Worm (Caenorhabditis elegans) whole organism, L1 larva: ENCODE results near the gene F12A10.9.

Experiments
- C16A3.4 ChIP-seq: fragments of 150-350 bp; optimal IDR thresholded peaks from 2 replicates; lab custom pipeline; 2014; ENCODE audit warnings: missing biosample characterization, missing genetic modification characterization
- C34B4.2 ChIP-seq: sonication (generic microtip); optimal IDR thresholded peaks from 2 replicates; lab custom pipeline; 2017; ENCODE audit warnings: mild to moderate bottlenecking, missing genetic modification characterization, missing compliant biosample characterization
- F16B12.6 ChIP-seq: fragments of 150-350 bp; optimal IDR thresholded peaks from 2 replicates; lab custom pipeline; 2014; ENCODE audit warnings: missing biosample characterization, missing genetic modification characterization
- Y116A8C.19 ChIP-seq: sonication (generic microtip); optimal IDR thresholded peaks from 2 replicates; lab custom pipeline; 2016; ENCODE audit warnings: missing compliant biosample characterization, missing genetic modification characterization, borderline replicate concordance
- aha-1 ChIP-seq: fragments of 150-350 bp; optimal IDR thresholded peaks from 2 replicates; lab custom pipeline; 2014; ENCODE audit warnings: missing biosample characterization, missing genetic modification characterization
- blmp-1 ChIP-seq: fragments of 150-350 bp; optimal IDR thresholded peaks from 2 replicates; lab custom pipeline; 2014; ENCODE audit warnings: missing biosample characterization, missing genetic modification characterization
- ceh-63 ChIP-seq: fragments of 200-800 bp; sonication (Bioruptor generic); optimal IDR thresholded peaks from 2 replicates; lab custom pipeline; 2018; ENCODE audit warnings: mild to moderate bottlenecking, missing genetic modification characterization, missing compliant biosample characterization
- ceh-82 ChIP-seq, 3 experiments: fragments of 150-350 bp in 1 of 3; sonication (generic microtip) in 2 of 3; optimal IDR thresholded peaks; 2 replicates each; lab custom pipeline; 2014 to 2017; ENCODE audit warnings: missing biosample characterization in 3 of 3, missing genetic modification characterization in 3 of 3
- dpl-1 ChIP-seq, 3 experiments: fragments of 150-350 bp in 2 of 3; sonication (generic microtip) in 1 of 3; optimal IDR thresholded peaks; 2 replicates each; lab custom pipeline; 2014 to 2017; ENCODE audit warnings: missing biosample characterization in 3 of 3, missing genetic modification characterization in 3 of 3, missing genetic modification reagents in 3 of 3
- efl-1 ChIP-seq, 4 experiments: fragments of 150-350 bp; optimal IDR thresholded peaks in 3 of 4; peaks in 1 of 4; 1 replicate in 1 of 4; 2 replicates in 3 of 4; lab custom pipeline; 2014; ENCODE audit warnings: missing biosample characterization in 2 of 4, missing genetic modification characterization in 2 of 4, missing genetic modification reagents in 2 of 4
- elt-2 ChIP-seq: sonication (generic microtip); optimal IDR thresholded peaks from 2 replicates; lab custom pipeline; 2016; ENCODE audit warnings: missing genetic modification characterization, mild to moderate bottlenecking, inconsistent platforms, missing compliant biosample characterization, missing genetic modification reagents
- fkh-4 ChIP-seq: sonication (generic microtip); optimal IDR thresholded peaks from 2 replicates; lab custom pipeline; 2016; ENCODE audit warnings: missing compliant biosample characterization, missing genetic modification characterization, borderline replicate concordance
- fos-1 ChIP-seq: fragments of 150-350 bp; optimal IDR thresholded peaks from 2 replicates; lab custom pipeline; 2014; ENCODE audit warnings: missing biosample characterization, missing genetic modification characterization
- grh-1 ChIP-seq: fragments of 200-800 bp; sonication (Bioruptor generic); IDR thresholded peaks from 2 replicates; pipeline ENCODE4 v1.3.6; 2022; ENCODE audit warnings: missing genetic modification reagents, missing genetic modification characterization, missing compliant biosample characterization
- hpl-2 ChIP-seq: fragments of 150-350 bp; optimal IDR thresholded peaks from 2 replicates; lab custom pipeline; 2014; ENCODE audit warnings: missing biosample characterization, missing genetic modification reagents, missing genetic modification characterization
- lin-13 ChIP-seq: fragments of 150-350 bp; optimal IDR thresholded peaks from 2 replicates; lab custom pipeline; 2014; ENCODE audit warnings: missing biosample characterization, missing genetic modification reagents, missing genetic modification characterization
- lin-14 ChIP-seq: fragments of 200-800 bp; sonication (Bioruptor generic); optimal IDR thresholded peaks from 2 replicates; lab custom pipeline; 2018; ENCODE audit warnings: mild to moderate bottlenecking, missing genetic modification characterization, moderate library complexity, missing compliant biosample characterization
- lin-15B ChIP-seq: fragments of 150-350 bp; sonication (generic microtip); optimal IDR thresholded peaks from 3 replicates; lab custom pipeline; 2014; ENCODE audit warnings: missing biosample characterization, missing genetic modification characterization
- lin-35 ChIP-seq, 2 experiments: fragments of 150-350 bp; optimal IDR thresholded peaks; 2 replicates each; lab custom pipeline; 2014; ENCODE audit warnings: missing biosample characterization in 2 of 2, missing genetic modification characterization in 2 of 2, missing genetic modification reagents in 2 of 2
- lir-3 ChIP-seq: sonication (generic microtip); optimal IDR thresholded peaks from 2 replicates; lab custom pipeline; 2016; ENCODE audit warnings: mild to moderate bottlenecking, missing genetic modification characterization, moderate library complexity, missing compliant biosample characterization; ENCODE audit not compliant: poor library complexity
- lsy-2 ChIP-seq, 2 experiments: fragments of 150-350 bp; optimal IDR thresholded peaks; 2 replicates each; lab custom pipeline; 2014; ENCODE audit warnings: missing biosample characterization in 2 of 2, missing genetic modification characterization in 2 of 2
- mdl-1 ChIP-seq, 2 experiments: fragments of 150-350 bp; optimal IDR thresholded peaks; 2 replicates each; lab custom pipeline; 2014 to 2017; ENCODE audit warnings: missing biosample characterization in 2 of 2, missing genetic modification characterization in 2 of 2, inconsistent platforms in 1 of 2
- mep-1 ChIP-seq: fragments of 150-350 bp; optimal IDR thresholded peaks from 2 replicates; lab custom pipeline; 2014; ENCODE audit warnings: missing biosample characterization, missing genetic modification characterization
- nhr-11 ChIP-seq: fragments of 150-350 bp; optimal IDR thresholded peaks from 2 replicates; lab custom pipeline; 2014; ENCODE audit warnings: missing biosample characterization, missing genetic modification characterization
- nhr-12 ChIP-seq: sonication (generic microtip); optimal IDR thresholded peaks from 2 replicates; lab custom pipeline; 2017; ENCODE audit warnings: missing biosample characterization, missing genetic modification characterization
- nhr-19 ChIP-seq: fragments of 200-800 bp; sonication (Bioruptor generic); conservative IDR thresholded peaks from 2 replicates; pipeline ENCODE4 v1.3.6; 2022; ENCODE audit warnings: missing genetic modification characterization, missing compliant biosample characterization
- nhr-28 ChIP-seq: fragments of 150-350 bp; optimal IDR thresholded peaks from 2 replicates; lab custom pipeline; 2014; ENCODE audit warnings: missing biosample characterization, missing genetic modification characterization
- nhr-47 ChIP-seq: sonication (generic microtip); optimal IDR thresholded peaks from 2 replicates; lab custom pipeline; 2016; ENCODE audit warnings: mild to moderate bottlenecking, missing genetic modification characterization, moderate library complexity, missing compliant biosample characterization
- nhr-77 ChIP-seq: fragments of 150-350 bp; optimal IDR thresholded peaks from 2 replicates; lab custom pipeline; 2014; ENCODE audit warnings: missing biosample characterization, missing genetic modification characterization
- nhr-85 ChIP-seq: sonication (generic microtip); peaks from one replicate; lab custom pipeline; 2016; ENCODE audit warnings: missing genetic modification characterization, inconsistent platforms, missing compliant biosample characterization
- pax-3 ChIP-seq: fragments of 200-800 bp; sonication (Bioruptor generic); optimal IDR thresholded peaks from 2 replicates; lab custom pipeline; 2018; ENCODE audit warnings: mild to moderate bottlenecking, missing genetic modification characterization, moderate library complexity, missing compliant biosample characterization
- rnt-1 ChIP-seq: sonication (generic microtip); optimal IDR thresholded peaks from 2 replicates; lab custom pipeline; 2016; ENCODE audit warnings: mild to moderate bottlenecking, missing genetic modification characterization, moderate library complexity, missing compliant biosample characterization
- skn-1 ChIP-seq: fragments of 150-350 bp; optimal IDR thresholded peaks from 2 replicates; lab custom pipeline; 2014; ENCODE audit warnings: missing biosample characterization, missing genetic modification characterization
- snpc-4 ChIP-seq: fragments of 150-350 bp; optimal IDR thresholded peaks from 2 replicates; lab custom pipeline; 2014; ENCODE audit warnings: missing biosample characterization, missing genetic modification characterization
- snu-23 ChIP-seq: sonication (generic microtip); optimal IDR thresholded peaks from 2 replicates; lab custom pipeline; 2016; ENCODE audit warnings: missing genetic modification characterization, missing compliant biosample characterization
- sptf-1 ChIP-seq: fragments of 150-350 bp; optimal IDR thresholded peaks from 2 replicates; lab custom pipeline; 2014; ENCODE audit warnings: missing biosample characterization, missing genetic modification characterization
- swsn-7 ChIP-seq: sonication (generic microtip); optimal IDR thresholded peaks from 2 replicates; lab custom pipeline; 2016; ENCODE audit warnings: missing genetic modification characterization, missing compliant biosample characterization
- tbx-2 ChIP-seq: sonication (generic microtip); optimal IDR thresholded peaks from 2 replicates; lab custom pipeline; 2016; ENCODE audit warnings: missing genetic modification characterization, missing compliant biosample characterization
- unc-30 ChIP-seq: sonication (generic microtip); optimal IDR thresholded peaks from 2 replicates; lab custom pipeline; 2017; ENCODE audit warnings: missing biosample characterization, missing genetic modification characterization
- zag-1 ChIP-seq: fragments of 150-350 bp; optimal IDR thresholded peaks from 2 replicates; lab custom pipeline; 2014; ENCODE audit warnings: missing biosample characterization, missing genetic modification characterization
- zip-4 ChIP-seq: fragments of 200-800 bp; sonication (Bioruptor generic); optimal IDR thresholded peaks from 2 replicates; lab custom pipeline; 2018; ENCODE audit warnings: mild to moderate bottlenecking, missing genetic modification characterization, moderate library complexity, missing compliant biosample characterization

Gene F12A10.9

ce11 chrII:5500986-5501657 is 2.6 kb downstream of the F12A10.9 start, which contains the start of gene F12A10.8:
Gene F12A10.8, minus strand, starts transcription at chrII:5501064.
- TF ChIP-seq hpl-2 (GFP tag; lab: Kevin White, UChicago) (no peak), mep-1 (peak; percentile 46), skn-1 (tag; lab: Kevin White, UChicago) (peak; percentile 17), nhr-19 (GFP tag; lab: Robert Waterston, UW) (no peak), snu-23 (peak; percentile 24), lin-13 (GFP tag; lab: Kevin White, UChicago) (no peak), rnt-1 (tag; lab: Kevin White, UChicago) (peak; percentile 21), fos-1 (no peak), tbx-2 (tag; lab: Kevin White, UChicago) (no peak), lin-35 (GFP tag; optimal IDR thresholded peaks at IDR 0.05; lab: Kevin White, UChicago) (peak; percentile 75 to 92), snpc-4 (tag; lab: Kevin White, UChicago) (no peak), C34B4.2 (tag; lab: Kevin White, UChicago) (no peak), nhr-28 (tag; lab: Kevin White, UChicago) (no peak), F16B12.6 (tag; lab: Kevin White, UChicago) (peak; percentile 30), zag-1 (tag; lab: Kevin White, UChicago) (no peak), C16A3.4 (tag; lab: Kevin White, UChicago) (no peak), aha-1 (tag; lab: Kevin White, UChicago) (no peak), nhr-85 (tag; lab: Kevin White, UChicago) (peak; percentile 33), unc-30 (tag; lab: Kevin White, UChicago) (no peak), swsn-7 (no peak), nhr-12 (tag; lab: Kevin White, UChicago) (no peak), sptf-1 (tag; lab: Kevin White, UChicago) (no peak), lin-15B (tag; lab: Kevin White, UChicago) (peak; percentile 67), blmp-1 (tag; lab: Kevin White, UChicago) (peak; percentile 55), mdl-1 (tag; optimal IDR thresholded peaks at IDR 0.05; lab: Kevin White, UChicago) (no peak), ceh-63 (GFP tag; lab: Kevin White, UChicago) (no peak), ceh-82 (tag; optimal IDR thresholded peaks at IDR 0.05; lab: Kevin White, UChicago) (peak in 1 of 3 experiments; percentile 32), nhr-77 (tag; lab: Kevin White, UChicago) (no peak), efl-1 (optimal IDR thresholded peaks at IDR 0.05; lab: Kevin White, UChicago) (peak; percentile 57 to 83), efl-1 (GFP tag; optimal IDR thresholded peaks at IDR 0.05 in 1 of 2; lab: Kevin White, UChicago) (peak; percentile 85 to 98), lir-3 (tag; lab: Kevin White, UChicago) (no peak), Y116A8C.19 (tag; lab: Kevin White, UChicago) (no peak), nhr-47 (tag; lab: Kevin White, UChicago) (no peak), fkh-4 (tag; lab: Kevin White, UChicago) (no peak), pax-3 (tag; lab: Kevin White, UChicago) (no peak), zip-4 (no peak), dpl-1 (GFP tag; optimal IDR thresholded peaks at IDR 0.05; lab: Kevin White, UChicago) (peak; percentile 67 to 87 (median 79)), lin-14 (GFP tag; lab: Kevin White, UChicago) (peak; percentile 29), nhr-11 (tag; lab: Kevin White, UChicago) (no peak), lsy-2 (tag; optimal IDR thresholded peaks at IDR 0.05; lab: Kevin White, UChicago) (peak in 1 of 2 experiments; percentile 68)

ce11 chrII:5503760-5504159 is 5.3 kb downstream of the F12A10.9 start, which contains the start of gene cyp-44A1:
Gene cyp-44A1, plus strand, starts transcription at chrII:5504044.
- no peak for TF ChIP-seq grh-1 (GFP tag; lab: Robert Waterston, UW)
- peak; percentile 40 for TF ChIP-seq elt-2 (tag; lab: Kevin White, UChicago)
